Fruit fly (Drosophila melanogaster) S2 (cell line): Measurements from ENCODE around the gene CG17732.

Source experiments
- CG8478 ChIP-seq: fragments of >200 bp; optimal IDR thresholded peaks from 2 replicates; lab custom pipeline; 2018
- CTCF ChIP-seq, 2 experiments: fragments of >200 bp; optimal IDR thresholded peaks; 2 replicates each; lab custom pipeline; 2018

DNA sequence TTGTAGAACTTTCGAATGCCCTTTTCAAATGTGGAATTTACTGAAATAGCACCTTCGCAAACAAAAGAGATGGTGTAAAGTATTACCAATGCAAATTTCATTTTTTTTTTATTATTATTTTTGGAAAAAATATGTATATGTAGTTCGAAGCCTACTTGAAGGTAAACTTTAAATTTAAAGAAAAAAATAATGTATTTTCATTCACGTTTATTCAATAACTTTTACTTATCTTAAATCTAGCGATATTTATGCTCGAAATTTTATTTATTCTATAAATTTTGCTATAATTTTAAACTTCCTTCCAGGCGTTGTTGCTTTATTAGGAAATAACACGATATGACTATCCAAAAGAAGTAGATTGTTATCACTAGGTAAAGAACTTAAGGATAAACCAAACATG lies 28.8 kb upstream of the CG17732 start, which contains the start of gene CG33710:
- TF ChIP-seq CG8478 (lab: Kevin White, UChicago) (no peak), CTCF (optimal IDR thresholded peaks at IDR 0.05; lab: Kevin White, UChicago) (no peak)
